Fruit fly (Drosophila melanogaster) whole organism, wandering third instar larva: ENCODE measurements around the gene Arpc1.

ENCODE experiments used
- CrebA ChIP-seq: fragments of 200-800 bp; sonication (Bioruptor generic); optimal IDR thresholded peaks from 2 replicates; lab custom pipeline; 2016; ENCODE audit warnings: missing biosample characterization, mild to moderate bottlenecking, missing genetic modification characterization, borderline replicate concordance
- Dfd ChIP-seq: fragments of >200 bp; optimal IDR thresholded peaks from 2 replicates; lab custom pipeline; 2017; ENCODE audit warnings: missing biosample characterization, missing genetic modification characterization
- GATAd ChIP-seq: sonication (Bioruptor generic); optimal IDR thresholded peaks from 2 replicates; lab custom pipeline; 2016; ENCODE audit warnings: missing biosample characterization, missing genetic modification characterization
- Hr78 ChIP-seq: fragments of >200 bp; optimal IDR thresholded peaks from 2 replicates; lab custom pipeline; 2017; ENCODE audit warnings: missing biosample characterization, missing genetic modification characterization
- Jra ChIP-seq: sonication (Bioruptor generic); optimal IDR thresholded peaks from 2 replicates; lab custom pipeline; 2016; ENCODE audit warnings: missing biosample characterization, missing genetic modification characterization
- N ChIP-seq: fragments of >200 bp; optimal IDR thresholded peaks from 2 replicates; lab custom pipeline; 2018; ENCODE audit warnings: missing biosample characterization, missing external identifiers, missing genetic modification characterization
- OdsH ChIP-seq: fragments of 200-800 bp; sonication (Bioruptor generic); optimal IDR thresholded peaks from 2 replicates; lab custom pipeline; 2016; ENCODE audit warnings: missing biosample characterization, mild to moderate bottlenecking, missing genetic modification characterization
- Sp1 ChIP-seq: fragments of 200-800 bp; sonication (Bioruptor generic); optimal IDR thresholded peaks from 3 replicates; lab custom pipeline; 2019; ENCODE audit warnings: missing biosample characterization, mild to moderate bottlenecking, missing genetic modification characterization, moderate library complexity
- dsf ChIP-seq: sonication (Bioruptor generic); optimal IDR thresholded peaks from 2 replicates; lab custom pipeline; 2016; ENCODE audit warnings: missing biosample characterization, missing genetic modification characterization, borderline replicate concordance
- fru ChIP-seq: fragments of 200-800 bp; sonication (Bioruptor generic); optimal IDR thresholded peaks from 3 replicates; lab custom pipeline; 2016; ENCODE audit warnings: missing biosample characterization, mild to moderate bottlenecking, missing genetic modification characterization
- jim ChIP-seq: fragments of 175-275, 200-325 bp; sonication (Bioruptor generic); optimal IDR thresholded peaks from 2 replicates; lab custom pipeline; 2016; ENCODE audit warnings: missing biosample characterization, mild to moderate bottlenecking, missing genetic modification characterization
- lola ChIP-seq: fragments of >200 bp; optimal IDR thresholded peaks from 2 replicates; lab custom pipeline; 2017; ENCODE audit warnings: missing biosample characterization, missing genetic modification characterization
- pan ChIP-seq: fragments of >200 bp; optimal IDR thresholded peaks from 2 replicates; lab custom pipeline; 2017
- psq ChIP-seq: fragments of 200-800 bp; sonication (Bioruptor generic); optimal IDR thresholded peaks from 3 replicates; lab custom pipeline; 2017; ENCODE audit warnings: missing biosample characterization, mild to moderate bottlenecking, missing genetic modification characterization, moderate library complexity

DNA sequence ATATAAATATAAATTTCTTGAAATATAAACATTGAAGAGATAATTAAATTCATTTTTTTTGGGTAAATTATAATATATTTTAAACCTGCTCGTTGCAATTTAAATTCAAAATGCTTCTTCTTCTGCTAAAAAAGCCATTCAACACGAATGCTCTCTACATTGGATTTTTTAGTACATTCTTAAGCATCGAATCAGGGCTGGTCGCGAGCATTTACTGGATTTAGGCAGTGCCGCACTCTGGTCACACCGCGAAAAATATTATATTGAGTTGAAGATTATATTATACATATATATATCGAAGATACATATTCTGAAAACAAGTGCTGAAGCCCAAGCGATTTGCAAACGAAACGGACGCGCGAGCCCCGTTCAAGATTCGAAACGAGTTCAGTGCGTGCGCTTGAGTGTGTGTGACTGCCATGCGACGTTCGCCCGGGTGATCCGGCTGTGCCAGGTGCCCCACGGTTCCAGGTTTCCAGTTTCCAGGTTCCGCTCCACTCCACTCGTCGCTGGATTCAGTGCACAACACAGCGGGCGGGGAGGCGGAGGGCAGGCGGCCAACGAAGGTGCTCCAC is 15.8 kb downstream of the Arpc1 start, which contains the start of gene Sos:
- TF ChIP-seq fru (no peak), CrebA (GFP tag; lab: Kevin White, UChicago) (no peak), Hr78 (GFP tag; lab: Kevin White, UChicago) (no peak), OdsH (GFP tag; lab: Kevin White, UChicago) (no peak), Jra (GFP tag; lab: Kevin White, UChicago) (no peak), Dfd (GFP tag; lab: Kevin White, UChicago) (no peak), pan (no peak), Sp1 (no peak), psq (GFP tag; lab: Kevin White, UChicago) (no peak), GATAd (GFP tag; lab: Kevin White, UChicago) (no peak), lola (no peak), dsf (GFP tag; lab: Kevin White, UChicago) (no peak), N (no peak), jim (GFP tag; lab: Kevin White, UChicago) (no peak)
